Worm (Caenorhabditis elegans) whole organism, L3 larva: Measurements from ENCODE around the gene trp-2.

Source experiments
- R02D3.7 ChIP-seq: fragments of 150-350 bp; optimal IDR thresholded peaks from 2 replicates; lab custom pipeline; 2014; ENCODE audit warnings: missing biosample characterization, missing genetic modification characterization
- aly-2 ChIP-seq: fragments of 150-350 bp; optimal IDR thresholded peaks from 2 replicates; lab custom pipeline; 2014; ENCODE audit warnings: missing biosample characterization, missing genetic modification characterization
- ama-1 ChIP-seq: fragments of 150-350 bp; optimal IDR thresholded peaks from 2 replicates; lab custom pipeline; 2018
- ceh-16 ChIP-seq: sonication (generic microtip); optimal IDR thresholded peaks from 2 replicates; lab custom pipeline; 2017; ENCODE audit warnings: missing biosample characterization, missing genetic modification characterization
- ceh-28 ChIP-seq: fragments of 150-350 bp; optimal IDR thresholded peaks from 2 replicates; lab custom pipeline; 2014; ENCODE audit warnings: missing biosample characterization, missing genetic modification reagents, missing genetic modification characterization
- ceh-9 ChIP-seq: sonication (generic microtip); optimal IDR thresholded peaks from 2 replicates; lab custom pipeline; 2018; ENCODE audit warnings: missing biosample characterization, missing genetic modification characterization
- daf-12 ChIP-seq: fragments of 150-350 bp; optimal IDR thresholded peaks from 2 replicates; lab custom pipeline; 2014; ENCODE audit warnings: missing biosample characterization, missing genetic modification reagents, missing genetic modification characterization
- egl-5 ChIP-seq: fragments of 150-350 bp; optimal IDR thresholded peaks from 2 replicates; lab custom pipeline; 2017; ENCODE audit warnings: missing biosample characterization, missing genetic modification reagents, missing genetic modification characterization, inconsistent platforms
- elt-1 ChIP-seq: fragments of 150-350 bp; optimal IDR thresholded peaks from 2 replicates; lab custom pipeline; 2014; ENCODE audit warnings: missing biosample characterization, missing genetic modification characterization
- elt-2 ChIP-seq: sonication (generic microtip); optimal IDR thresholded peaks from 2 replicates; lab custom pipeline; 2016; ENCODE audit warnings: missing genetic modification reagents, mild to moderate bottlenecking, missing genetic modification characterization, missing compliant biosample characterization
- elt-3 ChIP-seq, 3 experiments: fragments of 150-350 bp in 1 of 3; sonication (generic microtip) in 2 of 3; optimal IDR thresholded peaks; 2 replicates in 2 of 3; 4 replicates in 1 of 3; lab custom pipeline; 2014 to 2017; ENCODE audit warnings: missing biosample characterization in 3 of 3, missing genetic modification characterization in 3 of 3
- fkh-2 ChIP-seq: fragments of 150-350 bp; optimal IDR thresholded peaks from 2 replicates; lab custom pipeline; 2014; ENCODE audit warnings: missing biosample characterization, missing genetic modification reagents, missing genetic modification characterization
- fos-1 ChIP-seq: fragments of 150-350 bp; optimal IDR thresholded peaks from 2 replicates; lab custom pipeline; 2014; ENCODE audit warnings: missing biosample characterization, missing genetic modification characterization
- hmg-11 ChIP-seq: sonication (generic microtip); optimal IDR thresholded peaks from 2 replicates; lab custom pipeline; 2016; ENCODE audit warnings: missing genetic modification characterization, missing compliant biosample characterization
- jun-1 ChIP-seq: fragments of 150-350 bp; optimal IDR thresholded peaks from 2 replicates; lab custom pipeline; 2014; ENCODE audit warnings: missing biosample characterization, missing genetic modification reagents, missing genetic modification characterization
- lin-15B ChIP-seq: fragments of 150-350 bp; optimal IDR thresholded peaks from 2 replicates; lab custom pipeline; 2014; ENCODE audit warnings: missing biosample characterization, missing genetic modification characterization
- lin-39 ChIP-seq: fragments of 150-350 bp; optimal IDR thresholded peaks from 2 replicates; lab custom pipeline; 2018; ENCODE audit warnings: missing biosample characterization, missing genetic modification reagents, missing genetic modification characterization
- lsy-12 ChIP-seq: sonication (generic microtip); optimal IDR thresholded peaks from 2 replicates; lab custom pipeline; 2016; ENCODE audit warnings: mild to moderate bottlenecking, missing genetic modification characterization, missing compliant biosample characterization
- mdl-1 ChIP-seq: fragments of 150-350 bp; optimal IDR thresholded peaks from 2 replicates; lab custom pipeline; 2014; ENCODE audit warnings: missing biosample characterization, missing genetic modification characterization
- mml-1 ChIP-seq: fragments of 150-350 bp; sonication (generic microtip); optimal IDR thresholded peaks from 3 replicates; lab custom pipeline; 2014; ENCODE audit warnings: missing biosample characterization, missing genetic modification characterization
- nfya-1 ChIP-seq: sonication (generic microtip); optimal IDR thresholded peaks from 2 replicates; lab custom pipeline; 2017; ENCODE audit warnings: missing genetic modification characterization, mild to moderate bottlenecking, missing compliant biosample characterization, antibody characterized with exemption, moderate library complexity; ENCODE audit not compliant: insufficient read depth
- nhr-11 ChIP-seq: fragments of 150-350 bp; optimal IDR thresholded peaks from 2 replicates; lab custom pipeline; 2014; ENCODE audit warnings: missing biosample characterization, missing genetic modification characterization
- nhr-12 ChIP-seq: fragments of 150-350 bp; optimal IDR thresholded peaks from 2 replicates; lab custom pipeline; 2014; ENCODE audit warnings: missing biosample characterization, missing genetic modification characterization
- nhr-23 ChIP-seq: fragments of 150-350 bp; optimal IDR thresholded peaks from 2 replicates; lab custom pipeline; 2014; ENCODE audit warnings: missing biosample characterization, missing genetic modification reagents, missing genetic modification characterization
- nhr-237 ChIP-seq: fragments of 150-350 bp; optimal IDR thresholded peaks from 2 replicates; lab custom pipeline; 2014; ENCODE audit warnings: missing biosample characterization, missing genetic modification characterization
- nhr-25 ChIP-seq: sonication (generic microtip); optimal IDR thresholded peaks from 2 replicates; lab custom pipeline; 2017; ENCODE audit warnings: missing biosample characterization, missing genetic modification characterization
- nhr-28 ChIP-seq: fragments of 150-350 bp; optimal IDR thresholded peaks from 2 replicates; lab custom pipeline; 2014; ENCODE audit warnings: missing biosample characterization, missing genetic modification characterization
- nhr-43 ChIP-seq: sonication (generic microtip); optimal IDR thresholded peaks from 2 replicates; lab custom pipeline; 2016; ENCODE audit warnings: mild to moderate bottlenecking, missing genetic modification characterization, missing compliant biosample characterization; ENCODE audit not compliant: poor library complexity, severe bottlenecking
- nhr-77 ChIP-seq: fragments of 150-350 bp; optimal IDR thresholded peaks from 2 replicates; lab custom pipeline; 2014; ENCODE audit warnings: missing biosample characterization, missing genetic modification characterization
- pha-4 ChIP-seq: fragments of 150-350 bp; optimal IDR thresholded peaks from 2 replicates; lab custom pipeline; 2014; ENCODE audit warnings: missing biosample characterization, missing genetic modification reagents, missing genetic modification characterization
- pqm-1 ChIP-seq: fragments of 150-350 bp; optimal IDR thresholded peaks from 2 replicates; lab custom pipeline; 2017; ENCODE audit warnings: missing biosample characterization, missing genetic modification characterization, inconsistent platforms
- sea-2 ChIP-seq: fragments of 150-350 bp; sonication (generic microtip); optimal IDR thresholded peaks from 4 replicates; lab custom pipeline; 2014; ENCODE audit warnings: missing biosample characterization, missing genetic modification reagents, missing genetic modification characterization
- tbx-2 ChIP-seq: sonication (generic microtip); optimal IDR thresholded peaks from 2 replicates; lab custom pipeline; 2016; ENCODE audit warnings: mild to moderate bottlenecking, missing genetic modification characterization, missing compliant biosample characterization
- unc-62 ChIP-seq: fragments of 150-350 bp; sonication (generic microtip); optimal IDR thresholded peaks from 4 replicates; lab custom pipeline; 2014; ENCODE audit warnings: missing biosample characterization, missing genetic modification reagents, missing genetic modification characterization
- zag-1 ChIP-seq: fragments of 150-350 bp; optimal IDR thresholded peaks from 2 replicates; lab custom pipeline; 2014; ENCODE audit warnings: missing biosample characterization, missing genetic modification characterization
- ztf-11 ChIP-seq: fragments of 150-350 bp; optimal IDR thresholded peaks from 2 replicates; lab custom pipeline; 2014; ENCODE audit warnings: missing biosample characterization, missing genetic modification characterization
- ztf-4 ChIP-seq: fragments of 150-350 bp; optimal IDR thresholded peaks from 2 replicates; lab custom pipeline; 2014; ENCODE audit warnings: missing biosample characterization, missing genetic modification characterization

Gene trp-2

DNA sequence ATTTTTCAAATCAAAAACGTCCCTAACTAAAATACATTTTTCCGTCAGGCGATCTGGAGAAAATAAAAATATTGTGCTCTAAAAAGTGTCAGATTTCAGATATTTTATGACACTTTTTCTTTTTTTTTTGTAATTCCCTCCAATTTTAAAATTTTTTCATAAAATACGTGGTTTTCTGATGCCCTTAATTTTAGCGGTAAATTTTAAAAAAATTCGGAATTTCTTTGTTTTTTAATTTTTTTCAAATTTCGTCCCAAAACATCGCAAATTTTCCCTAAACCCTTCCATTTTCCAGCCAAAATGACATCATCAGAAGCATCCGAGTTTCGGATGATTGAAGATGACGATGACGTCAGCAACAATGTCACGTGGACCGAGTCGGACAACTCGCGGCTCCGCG, at the start of gene trp-2:
TSS of gene trp-2 (plus strand) at position 301 of the 400 bp plus-strand sequence.
- TF ChIP-seq mml-1 (no peak), nhr-12 (tag; lab: Kevin White, UChicago) (no peak), unc-62 (GFP tag; lab: Kevin White, UChicago) (no peak), nfya-1 (tag; lab: Kevin White, UChicago) (no peak), sea-2 (GFP tag; lab: Kevin White, UChicago) (no peak), ceh-28 (no peak), nhr-237 (tag; lab: Kevin White, UChicago) (no peak), mdl-1 (tag; lab: Kevin White, UChicago) (no peak), hmg-11 (tag; lab: Kevin White, UChicago) (no peak), ama-1 (lab: Kevin White, UChicago) (no peak), lin-15B (no peak), fos-1 (no peak), fkh-2 (no peak), jun-1 (no peak)

- TF ChIP-seq fkh-2 = no peak
Measured at ce11 chrIII:941958-942357, 49.7 kb upstream of the trp-2 start.

DNA sequence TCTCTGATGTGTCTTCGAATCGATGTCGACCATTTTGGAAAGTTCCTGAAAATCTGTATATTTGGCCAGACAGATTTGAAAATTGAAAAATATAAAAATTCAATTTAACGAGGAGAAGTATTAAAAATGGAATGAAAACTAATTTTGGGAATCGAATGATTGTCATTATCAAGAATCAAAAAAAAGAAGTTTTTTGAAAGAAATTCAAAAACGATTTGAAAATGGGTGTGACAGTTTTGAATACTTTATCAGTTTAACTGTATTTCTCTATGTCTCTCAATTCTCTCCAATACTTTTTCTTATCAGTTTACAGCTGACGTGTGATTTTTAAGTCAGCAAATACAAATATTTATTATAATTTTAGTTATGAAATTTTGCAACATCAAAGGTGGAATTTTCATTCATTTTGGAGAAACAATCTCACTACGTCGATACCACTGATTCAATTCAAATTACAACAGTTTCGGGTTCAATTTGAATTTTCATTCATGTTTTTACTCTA, 48.2 kb upstream of the trp-2 start, which contains the start of gene fbxa-59:
TSS of gene fbxa-59 (minus strand) at position 51 of the 502 bp plus-strand sequence.
- no peak for TF ChIP-seq nhr-25 (tag; lab: Kevin White, UChicago)
- TF ChIP-seq egl-5 (tag; lab: Kevin White, UChicago) = no peak
- peak; percentile 86 for TF ChIP-seq elt-2 (tag; lab: Kevin White, UChicago)
- TF ChIP-seq pha-4 (tag; lab: Kevin White, UChicago) = peak; percentile 72
- no peak for TF ChIP-seq ceh-28
- peak; percentile 44 for TF ChIP-seq pqm-1 (tag; lab: Kevin White, UChicago)
- no peak for TF ChIP-seq mml-1
- no peak for TF ChIP-seq ztf-4 (tag; lab: Kevin White, UChicago)
- TF ChIP-seq daf-12 (tag; lab: Kevin White, UChicago) = no peak
- no peak for TF ChIP-seq unc-62 (GFP tag; lab: Kevin White, UChicago)
- no peak for TF ChIP-seq nfya-1 (tag; lab: Kevin White, UChicago)
- TF ChIP-seq aly-2 (tag; lab: Kevin White, UChicago) = no peak
- no peak for TF ChIP-seq ceh-9
- TF ChIP-seq elt-1 (tag; lab: Kevin White, UChicago) = no peak
- TF ChIP-seq elt-3 (tag; optimal IDR thresholded peaks at IDR 0.05; lab: Kevin White, UChicago) = no peak
- TF ChIP-seq ceh-16 = no peak
- no peak for TF ChIP-seq fos-1
- TF ChIP-seq fkh-2 = no peak
- no peak for TF ChIP-seq ztf-11 (tag; lab: Kevin White, UChicago)
- TF ChIP-seq, all 47 proteins: peak for 3

DNA sequence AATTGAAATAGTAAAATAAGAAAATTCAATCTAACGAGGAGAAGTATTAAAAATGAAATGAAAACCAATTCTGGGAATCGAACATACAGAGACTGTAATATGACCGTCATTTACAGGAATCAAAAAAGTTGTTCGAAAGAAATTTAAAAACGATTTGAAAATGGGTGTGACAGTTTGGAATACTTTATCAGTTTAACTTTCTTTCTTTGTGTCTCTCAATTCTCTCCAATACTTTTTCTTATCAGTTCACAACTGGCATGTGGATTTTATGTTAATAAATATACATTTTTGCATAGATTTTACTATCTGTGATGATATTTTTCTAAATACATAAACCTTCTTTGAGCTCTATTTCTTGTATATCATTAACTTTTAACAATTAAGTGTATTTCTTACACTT, 47.3 kb upstream of the trp-2 start:
- TF ChIP-seq elt-2 (tag; lab: Kevin White, UChicago) = peak; percentile 71
- TF ChIP-seq, all 47 proteins: peak for 1; not testable (repeated sequence) for 46

DNA sequence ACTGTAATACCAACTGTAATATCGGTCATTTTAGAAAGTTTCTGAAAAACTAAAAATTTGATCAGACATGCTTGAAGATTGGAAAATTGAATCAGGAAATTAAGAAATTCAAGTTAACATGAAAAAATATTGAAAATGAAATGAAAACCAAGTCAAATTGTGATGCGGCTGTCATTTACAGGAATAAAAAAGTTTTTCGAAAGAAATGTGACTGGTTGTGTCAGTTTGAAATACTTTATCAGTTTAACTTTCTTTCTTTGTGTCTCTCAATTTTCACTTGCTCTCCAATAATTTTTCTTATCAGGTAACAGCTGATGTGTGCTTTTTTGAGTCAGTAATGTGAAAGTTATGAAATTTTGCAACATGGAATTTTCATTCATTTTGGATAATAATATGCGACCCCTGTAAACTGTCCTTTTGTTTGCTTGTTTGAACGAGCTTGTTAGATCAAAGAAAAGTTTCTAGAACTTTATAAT, 45.4 kb upstream of the trp-2 start, which contains the start of gene fbxa-60:
TSS of gene fbxa-60 (minus strand) at position 51 of the 476 bp plus-strand sequence.
- TF ChIP-seq pqm-1 (tag; lab: Kevin White, UChicago) = peak; percentile 15
- no peak for TF ChIP-seq nhr-77 (tag; lab: Kevin White, UChicago)
- peak; percentile 79 for TF ChIP-seq elt-2 (tag; lab: Kevin White, UChicago)
- no peak for TF ChIP-seq nhr-28 (tag; lab: Kevin White, UChicago)
- TF ChIP-seq mdl-1 (tag; lab: Kevin White, UChicago) = no peak
- TF ChIP-seq hmg-11 (tag; lab: Kevin White, UChicago) = no peak
- TF ChIP-seq lsy-12 (tag; lab: Kevin White, UChicago) = no peak
- TF ChIP-seq nhr-43 (tag; lab: Kevin White, UChicago) = no peak
- no peak for TF ChIP-seq nhr-25 (tag; lab: Kevin White, UChicago)
- no peak for TF ChIP-seq nhr-23 (tag; lab: Kevin White, UChicago)
- no peak for TF ChIP-seq R02D3.7 (tag; lab: Kevin White, UChicago)
- TF ChIP-seq tbx-2 = no peak
- TF ChIP-seq nhr-11 (tag; lab: Kevin White, UChicago) = no peak
- no peak for TF ChIP-seq zag-1 (tag; lab: Kevin White, UChicago)
- peak; percentile 19 for TF ChIP-seq pha-4 (tag; lab: Kevin White, UChicago)
- TF ChIP-seq lin-39 = no peak
